Fruit fly (Drosophila melanogaster) whole organism, prepupa: ENCODE data around the gene CG15368.

ENCODE experiments used
- CG15336 ChIP-seq: fragments of 200-800 bp; sonication (Bioruptor generic); IDR thresholded peaks from 2 replicates; pipeline ENCODE4 v1.3.6; 2022; ENCODE audit warnings: missing biosample characterization, missing genetic modification characterization
- CG1621 ChIP-seq: fragments of 200-800 bp; sonication (Bioruptor generic); optimal IDR thresholded peaks from 3 replicates; lab custom pipeline; 2018; ENCODE audit warnings: missing biosample characterization, mild to moderate bottlenecking, missing genetic modification characterization
- CG16779 ChIP-seq: fragments of 200-800 bp; sonication (Bioruptor generic); optimal IDR thresholded peaks from 3 replicates; lab custom pipeline; 2017; ENCODE audit warnings: missing biosample characterization, mild to moderate bottlenecking, missing genetic modification characterization
- CG3032 ChIP-seq: fragments of 200-800 bp; optimal IDR thresholded peaks from 2 replicates; lab custom pipeline; 2019; ENCODE audit warnings: missing biosample characterization, mild to moderate bottlenecking, missing genetic modification characterization, moderate library complexity
- CG32006 ChIP-seq: fragments of 200-800 bp; sonication (Bioruptor generic); optimal IDR thresholded peaks from 3 replicates; lab custom pipeline; 2017; ENCODE audit warnings: missing biosample characterization, mild to moderate bottlenecking, missing genetic modification characterization
- CG4318 ChIP-seq: fragments of 200-800 bp; sonication (Bioruptor generic); optimal IDR thresholded peaks from 3 replicates; lab custom pipeline; 2017; ENCODE audit warnings: missing biosample characterization, mild to moderate bottlenecking, missing genetic modification characterization
- CG6276 ChIP-seq: fragments of 200-800 bp; sonication (Bioruptor generic); optimal IDR thresholded peaks from 2 replicates; lab custom pipeline; 2017; ENCODE audit warnings: missing biosample characterization, mild to moderate bottlenecking, missing genetic modification characterization
- CG8632 ChIP-seq: fragments of 200-800 bp; sonication (Bioruptor generic); optimal IDR thresholded peaks from 3 replicates; lab custom pipeline; 2016; ENCODE audit warnings: missing biosample characterization, missing genetic modification characterization
- Gug ChIP-seq: fragments of 200-800 bp; sonication (Bioruptor generic); IDR thresholded peaks from 2 replicates; pipeline ENCODE4 v1.3.6; 2022; ENCODE audit warnings: missing biosample characterization, missing genetic modification characterization
- OdsH ChIP-seq: fragments of 200-800 bp; sonication (Bioruptor generic); optimal IDR thresholded peaks from 3 replicates; lab custom pipeline; 2016; ENCODE audit warnings: missing biosample characterization, missing genetic modification characterization
- eg ChIP-seq: fragments of 200-800 bp; sonication (Bioruptor generic); IDR thresholded peaks from 3 replicates; pipeline ENCODE4 v1.3.6; 2022; ENCODE audit warnings: missing biosample characterization, missing genetic modification characterization
- esn ChIP-seq: fragments of 200-800 bp; sonication (Bioruptor generic); optimal IDR thresholded peaks from 2 replicates; lab custom pipeline; 2016; ENCODE audit warnings: missing biosample characterization, mild to moderate bottlenecking, missing genetic modification characterization, moderate library complexity
- fd59A ChIP-seq: fragments of 200-800 bp; sonication (Bioruptor generic); optimal IDR thresholded peaks from 2 replicates; lab custom pipeline; 2017; ENCODE audit warnings: missing biosample characterization, mild to moderate bottlenecking, missing genetic modification characterization, missing genetic modification reagents
- vri ChIP-seq: fragments of 200-800 bp; sonication (Bioruptor generic); optimal IDR thresholded peaks from 3 replicates; lab custom pipeline; 2016; ENCODE audit warnings: missing biosample characterization, mild to moderate bottlenecking, missing genetic modification characterization

DNA sequence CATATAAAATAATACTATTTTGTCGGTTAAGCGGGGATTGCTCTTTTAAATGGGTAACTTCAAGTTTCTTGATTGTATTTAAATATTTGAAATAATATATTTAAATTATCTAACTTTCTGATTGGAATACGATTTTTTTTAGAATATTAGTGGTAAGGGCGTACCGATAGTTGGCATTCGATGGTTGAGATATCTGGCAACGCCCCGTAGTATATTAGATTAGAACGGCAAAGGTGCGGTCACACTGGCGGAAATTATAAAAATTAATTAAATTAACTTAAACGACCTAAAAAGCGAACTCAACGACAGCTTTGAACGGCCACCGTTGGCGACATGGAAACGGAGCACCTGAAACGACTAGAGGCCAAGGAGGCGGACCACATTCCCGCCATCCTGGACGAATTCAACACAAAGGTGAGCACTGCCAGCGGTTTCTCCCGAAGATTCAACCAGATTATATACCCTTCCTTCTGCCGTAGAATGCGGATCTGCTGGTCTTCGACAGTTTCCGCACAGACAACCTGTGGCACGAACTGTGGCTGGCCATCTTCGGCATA is 40.5 kb downstream of the CG15368 start, which contains the start of gene ric8a:
- TF ChIP-seq CG15336 (GFP tag; lab: Robert Waterston, UW) (no peak), CG1621 (tag; lab: Kevin White, UChicago) (no peak), CG3032 (tag; lab: Kevin White, UChicago) (peak; percentile 34), CG6276 (no peak), vri (GFP tag; lab: Kevin White, UChicago) (no peak), CG4318 (GFP tag; lab: Kevin White, UChicago) (no peak), CG32006 (no peak), CG16779 (tag; lab: Kevin White, UChicago) (no peak), Gug (GFP tag; lab: Robert Waterston, UW) (no peak), eg (no peak), esn (peak; percentile 21), fd59A (no peak), OdsH (GFP tag; lab: Kevin White, UChicago) (peak; percentile 19), CG8632 (GFP tag; lab: Kevin White, UChicago) (no peak)
